Worm (Caenorhabditis elegans) whole organism, L4 larva: Measurements from ENCODE around the gene gfat-1.

Experiments
- F37D6.2 ChIP-seq: sonication (generic microtip); optimal IDR thresholded peaks from 2 replicates; lab custom pipeline; 2016; ENCODE audit warnings: mild to moderate bottlenecking, missing genetic modification characterization, missing compliant biosample characterization
- T20F7.1 ChIP-seq: fragments of 200-800 bp; sonication (Bioruptor generic); optimal IDR thresholded peaks from 2 replicates; lab custom pipeline; 2018; ENCODE audit warnings: mild to moderate bottlenecking, missing genetic modification characterization, missing compliant biosample characterization
- T26A8.4 ChIP-seq: fragments of 200-800 bp; sonication (Bioruptor generic); IDR thresholded peaks from 2 replicates; pipeline ENCODE4 v1.3.6; 2022; ENCODE audit warnings: missing genetic modification characterization, missing compliant biosample characterization
- Y105C5A.15 ChIP-seq: fragments of 200-800 bp; sonication (Bioruptor generic); IDR thresholded peaks from 2 replicates; pipeline ENCODE4 v1.3.6; 2022; ENCODE audit warnings: missing genetic modification characterization, missing compliant biosample characterization
- Y5F2A.4 ChIP-seq: fragments of 200-800 bp; sonication (Bioruptor generic); optimal IDR thresholded peaks from 2 replicates; lab custom pipeline; 2018; ENCODE audit warnings: mild to moderate bottlenecking, missing genetic modification characterization, missing compliant biosample characterization
- aly-2 ChIP-seq: sonication (generic microtip); optimal IDR thresholded peaks from 2 replicates; lab custom pipeline; 2018; ENCODE audit warnings: missing biosample characterization, missing genetic modification characterization
- ceh-20 ChIP-seq: fragments of 200-800 bp; sonication (Bioruptor generic); IDR thresholded peaks from 2 replicates; pipeline ENCODE4 v1.3.6; 2022; ENCODE audit warnings: missing genetic modification reagents, missing genetic modification characterization, missing compliant biosample characterization
- ceh-28 ChIP-seq: fragments of 150-350 bp; optimal IDR thresholded peaks from 2 replicates; lab custom pipeline; 2014; ENCODE audit warnings: missing biosample characterization, missing genetic modification reagents, missing genetic modification characterization
- ceh-32 ChIP-seq: sonication (generic microtip); optimal IDR thresholded peaks from 2 replicates; lab custom pipeline; 2016; ENCODE audit warnings: mild to moderate bottlenecking, missing genetic modification characterization, missing compliant biosample characterization; ENCODE audit not compliant: poor library complexity
- ceh-44 ChIP-seq: fragments of 200-800 bp; sonication (Bioruptor generic); IDR thresholded peaks from 2 replicates; pipeline ENCODE4 v1.3.6; 2022; ENCODE audit warnings: missing genetic modification reagents, missing genetic modification characterization, missing compliant biosample characterization
- ceh-62 ChIP-seq: sonication (generic microtip); optimal IDR thresholded peaks from 2 replicates; lab custom pipeline; 2017; ENCODE audit warnings: missing biosample characterization, missing genetic modification characterization
- ces-1 ChIP-seq: fragments of 150-350 bp; sonication (generic microtip); optimal IDR thresholded peaks from 4 replicates; lab custom pipeline; 2014; ENCODE audit warnings: missing biosample characterization, missing genetic modification reagents, missing genetic modification characterization
- daf-16 ChIP-seq, 3 experiments: sonication (generic microtip); optimal IDR thresholded peaks; 2 replicates each; lab custom pipeline; 2016 to 2017; ENCODE audit warnings: missing genetic modification characterization in 3 of 3, missing genetic modification reagents in 3 of 3, mild to moderate bottlenecking in 2 of 3, missing compliant biosample characterization in 2 of 3, missing biosample characterization in 1 of 3, moderate library complexity in 1 of 3
- daf-8 ChIP-seq: fragments of 200-800 bp; sonication (Bioruptor generic); IDR thresholded peaks from 2 replicates; pipeline ENCODE4 v1.3.6; 2022; ENCODE audit warnings: missing genetic modification characterization, missing compliant biosample characterization
- dmd-6 ChIP-seq: fragments of 200-800 bp; sonication (Bioruptor generic); IDR thresholded peaks from 2 replicates; pipeline ENCODE4 v1.3.6; 2022; ENCODE audit warnings: missing genetic modification reagents, missing genetic modification characterization, missing compliant biosample characterization
- dmd-8 ChIP-seq: fragments of 200-800 bp; sonication (Bioruptor generic); IDR thresholded peaks from 2 replicates; pipeline ENCODE4 v1.3.6; 2022; ENCODE audit warnings: missing genetic modification characterization, missing compliant biosample characterization
- dmd-9 ChIP-seq: fragments of 200-800 bp; sonication (Bioruptor generic); IDR thresholded peaks from 2 replicates; pipeline ENCODE4 v1.3.6; 2022; ENCODE audit warnings: missing genetic modification reagents, missing genetic modification characterization, missing compliant biosample characterization
- dpl-1 ChIP-seq: fragments of 150-350 bp; optimal IDR thresholded peaks from 2 replicates; lab custom pipeline; 2014; ENCODE audit warnings: missing biosample characterization, missing genetic modification reagents, missing genetic modification characterization
- duxl-1 ChIP-seq: sonication (generic microtip); optimal IDR thresholded peaks from 2 replicates; lab custom pipeline; 2016; ENCODE audit warnings: mild to moderate bottlenecking, missing genetic modification characterization, moderate library complexity, missing compliant biosample characterization; ENCODE audit not compliant: poor library complexity
- dve-1 ChIP-seq: sonication (generic microtip); optimal IDR thresholded peaks from 2 replicates; lab custom pipeline; 2017; ENCODE audit warnings: antibody characterized with exemption, mild to moderate bottlenecking, missing genetic modification characterization, missing compliant biosample characterization; ENCODE audit not compliant: insufficient read depth
- egl-27 ChIP-seq: sonication (generic microtip); optimal IDR thresholded peaks from 3 replicates; lab custom pipeline; 2017; ENCODE audit warnings: missing biosample characterization, missing genetic modification reagents, missing genetic modification characterization
- gei-8 ChIP-seq: fragments of 200-800 bp; sonication (Bioruptor generic); optimal IDR thresholded peaks from 2 replicates; lab custom pipeline; 2018; ENCODE audit warnings: mild to moderate bottlenecking, missing genetic modification characterization, missing compliant biosample characterization
- hif-1 ChIP-seq, 2 experiments: sonication (generic microtip); optimal IDR thresholded peaks; 2 replicates each; lab custom pipeline; 2016 to 2017; ENCODE audit warnings: missing compliant biosample characterization in 2 of 2, missing genetic modification characterization in 2 of 2, missing genetic modification reagents in 2 of 2, missing genotype in 2 of 2, mild to moderate bottlenecking in 1 of 2
- hlh-11 ChIP-seq: fragments of 200-800 bp; sonication (Bioruptor generic); optimal IDR thresholded peaks from 2 replicates; lab custom pipeline; 2018; ENCODE audit warnings: mild to moderate bottlenecking, missing genetic modification characterization, missing compliant biosample characterization
- hlh-30 ChIP-seq: sonication (generic microtip); optimal IDR thresholded peaks from 2 replicates; lab custom pipeline; 2017; ENCODE audit warnings: antibody characterized with exemption, mild to moderate bottlenecking, missing genetic modification characterization, missing compliant biosample characterization; ENCODE audit not compliant: insufficient read depth
- lim-7 ChIP-seq: fragments of 200-800 bp; sonication (Bioruptor generic); IDR thresholded peaks from 2 replicates; pipeline ENCODE4 v1.3.6; 2022; ENCODE audit warnings: missing genetic modification characterization, missing compliant biosample characterization
- lin-1 ChIP-seq: fragments of 200-800 bp; sonication (Bioruptor generic); IDR thresholded peaks from 2 replicates; pipeline ENCODE4 v1.3.6; 2022; ENCODE audit warnings: missing genetic modification reagents, missing genetic modification characterization, missing compliant biosample characterization
- lin-13 ChIP-seq: fragments of 150-350 bp; optimal IDR thresholded peaks from 2 replicates; lab custom pipeline; 2014; ENCODE audit warnings: missing biosample characterization, missing genetic modification reagents, missing genetic modification characterization
- lin-29 ChIP-seq: fragments of 200-800 bp; sonication (Bioruptor generic); IDR thresholded peaks from 2 replicates; pipeline ENCODE4 v1.3.6; 2022; ENCODE audit warnings: missing genetic modification reagents, missing genetic modification characterization, missing compliant biosample characterization
- lin-38 ChIP-seq: fragments of 200-800 bp; sonication (Bioruptor generic); IDR thresholded peaks from 2 replicates; pipeline ENCODE4 v1.3.6; 2022; ENCODE audit warnings: missing genetic modification reagents, missing genetic modification characterization, missing compliant biosample characterization
- lin-39 ChIP-seq: fragments of 150-350 bp; optimal IDR thresholded peaks from 2 replicates; lab custom pipeline; 2014; ENCODE audit warnings: missing biosample characterization, missing genetic modification reagents, missing genetic modification characterization
- madf-5 ChIP-seq, 2 experiments: fragments of 200-800 bp; sonication (Bioruptor generic); IDR thresholded peaks; 2 replicates each; pipeline ENCODE4 v1.3.6; 2022; ENCODE audit warnings: missing compliant biosample characterization in 2 of 2, missing genetic modification characterization in 2 of 2
- mxl-2 ChIP-seq: fragments of 200-800 bp; sonication (Bioruptor generic); conservative IDR thresholded peaks from 2 replicates; pipeline ENCODE4 v1.3.6; 2022; ENCODE audit warnings: missing genetic modification reagents, missing genetic modification characterization, missing compliant biosample characterization
- nhr-10 ChIP-seq: fragments of 150-350 bp; optimal IDR thresholded peaks from 2 replicates; lab custom pipeline; 2014; ENCODE audit warnings: missing biosample characterization, missing genetic modification characterization
- nhr-102 ChIP-seq: sonication (generic microtip); optimal IDR thresholded peaks from 2 replicates; lab custom pipeline; 2016; ENCODE audit warnings: mild to moderate bottlenecking, missing genetic modification characterization, moderate library complexity, missing compliant biosample characterization
- nhr-11 ChIP-seq: fragments of 150-350 bp; optimal IDR thresholded peaks from 2 replicates; lab custom pipeline; 2014; ENCODE audit warnings: missing biosample characterization, missing genetic modification characterization
- nhr-237 ChIP-seq: sonication (generic microtip); optimal IDR thresholded peaks from 2 replicates; lab custom pipeline; 2017; ENCODE audit warnings: missing biosample characterization, missing genetic modification characterization
- nhr-28 ChIP-seq: fragments of 150-350 bp; optimal IDR thresholded peaks from 2 replicates; lab custom pipeline; 2014; ENCODE audit warnings: missing biosample characterization, missing genetic modification characterization
- nhr-48 ChIP-seq: sonication (generic microtip); optimal IDR thresholded peaks from 2 replicates; lab custom pipeline; 2016; ENCODE audit warnings: mild to moderate bottlenecking, missing genetic modification characterization, missing compliant biosample characterization
- nhr-77 ChIP-seq: fragments of 150-350 bp; optimal IDR thresholded peaks from 2 replicates; lab custom pipeline; 2014; ENCODE audit warnings: missing biosample characterization, missing genetic modification characterization
- pqm-1 ChIP-seq: sonication (generic microtip); optimal IDR thresholded peaks from 2 replicates; lab custom pipeline; 2017; ENCODE audit warnings: missing biosample characterization, missing genetic modification characterization
- rbr-2 ChIP-seq: sonication (generic microtip); optimal IDR thresholded peaks from 2 replicates; lab custom pipeline; 2016; ENCODE audit warnings: missing genotype, missing genetic modification characterization, missing compliant biosample characterization
- snpc-4 ChIP-seq: fragments of 150-350 bp; optimal IDR thresholded peaks from 2 replicates; lab custom pipeline; 2014; ENCODE audit warnings: missing biosample characterization, missing genetic modification characterization
- spr-1 ChIP-seq: sonication (generic microtip); optimal IDR thresholded peaks from 2 replicates; lab custom pipeline; 2016; ENCODE audit warnings: mild to moderate bottlenecking, missing genetic modification characterization, missing compliant biosample characterization
- spr-3 ChIP-seq: fragments of 200-800 bp; sonication (Bioruptor generic); optimal IDR thresholded peaks from 2 replicates; lab custom pipeline; 2018; ENCODE audit warnings: mild to moderate bottlenecking, missing genetic modification characterization, missing compliant biosample characterization
- tra-1 ChIP-seq: fragments of 200-800 bp; sonication (Bioruptor generic); IDR thresholded peaks from 2 replicates; pipeline ENCODE4 v1.3.6; 2022; ENCODE audit warnings: missing genetic modification reagents, missing genetic modification characterization, missing compliant biosample characterization
- unc-130 ChIP-seq: sonication (generic microtip); optimal IDR thresholded peaks from 2 replicates; lab custom pipeline; 2016; ENCODE audit warnings: missing genetic modification reagents, missing genetic modification characterization, missing compliant biosample characterization
- unc-39 ChIP-seq: sonication (generic microtip); optimal IDR thresholded peaks from 2 replicates; lab custom pipeline; 2017; ENCODE audit warnings: missing biosample characterization, missing genetic modification characterization
- zag-1 ChIP-seq: fragments of 150-350 bp; optimal IDR thresholded peaks from 2 replicates; lab custom pipeline; 2014; ENCODE audit warnings: missing biosample characterization, missing genetic modification characterization
- zfp-2 ChIP-seq: sonication (generic microtip); optimal IDR thresholded peaks from 2 replicates; lab custom pipeline; 2016; ENCODE audit warnings: mild to moderate bottlenecking, missing genetic modification characterization, missing compliant biosample characterization
- zip-2 ChIP-seq: fragments of 150-350 bp; optimal IDR thresholded peaks from 2 replicates; lab custom pipeline; 2014; ENCODE audit warnings: missing biosample characterization, missing genetic modification characterization

Gene gfat-1

ce11 chrII:11611462-11611861 lies 16.2 kb upstream of the gfat-1 start (continued):
- TF ChIP-seq duxl-1 (tag; lab: Kevin White, UChicago) (no peak), T26A8.4 (GFP tag; lab: Robert Waterston, UW) (no peak), hlh-11 (peak; percentile 57), ceh-20 (no peak), nhr-237 (no peak), lin-13 (GFP tag; lab: Kevin White, UChicago) (no peak), daf-16 (GFP tag; optimal IDR thresholded peaks at IDR 0.05; lab: Kevin White, UChicago) (no peak), daf-16 (tag; optimal IDR thresholded peaks at IDR 0.05; lab: Kevin White, UChicago) (peak; percentile 30), dve-1 (tag; lab: Kevin White, UChicago) (peak; percentile 52), spr-3 (GFP tag; lab: Kevin White, UChicago) (no peak), ceh-32 (no peak), aly-2 (tag; lab: Kevin White, UChicago) (no peak), lin-1 (GFP tag; lab: Robert Waterston, UW) (0 out of 2 replicates have a peak, but pooled peaks have one; percentile 27), lin-38 (no peak), F37D6.2 (no peak), zip-2 (no peak), rbr-2 (tag; lab: Kevin White, UChicago) (no peak), lin-39 (tag; lab: Kevin White, UChicago) (no peak), lin-29 (GFP tag; lab: Robert Waterston, UW) (no peak), nhr-10 (tag; lab: Kevin White, UChicago) (no peak), ceh-44 (GFP tag; lab: Robert Waterston, UW) (no peak), Y5F2A.4 (no peak), ces-1 (no peak), hif-1 (tag; optimal IDR thresholded peaks at IDR 0.05; lab: Kevin White, UChicago) (no peak), nhr-77 (peak; percentile 44), egl-27 (no peak), nhr-102 (tag; lab: Kevin White, UChicago) (no peak), dpl-1 (no peak), nhr-28 (tag; lab: Kevin White, UChicago) (peak; percentile 39), dmd-6 (peak; percentile 85), ceh-62 (tag; lab: Kevin White, UChicago) (no peak), nhr-11 (tag; lab: Kevin White, UChicago) (no peak), ceh-28 (no peak), unc-39 (no peak), gei-8 (GFP tag; lab: Kevin White, UChicago) (no peak), T20F7.1 (GFP tag; lab: Kevin White, UChicago) (no peak), spr-1 (no peak), pqm-1 (tag; lab: Kevin White, UChicago) (peak; percentile 62), lim-7 (GFP tag; lab: Robert Waterston, UW) (no peak), mxl-2 (peak; percentile 53; the same call in 1 of the 2 replicates), madf-5 (GFP tag; IDR thresholded peaks at IDR 0.05; lab: Robert Waterston, UW) (no peak), zfp-2 (no peak), daf-8 (GFP tag; lab: Robert Waterston, UW) (no peak), nhr-48 (tag; lab: Kevin White, UChicago) (no peak), tra-1 (peak; percentile 66), unc-130 (GFP tag; lab: Kevin White, UChicago) (no peak), snpc-4 (tag; lab: Kevin White, UChicago) (no peak), Y105C5A.15 (GFP tag; lab: Robert Waterston, UW) (no peak), hlh-30 (tag; lab: Kevin White, UChicago) (peak; percentile 78), dmd-8 (GFP tag; lab: Robert Waterston, UW) (no peak), zag-1 (tag; lab: Kevin White, UChicago) (no peak), dmd-9 (GFP tag; lab: Robert Waterston, UW) (no peak)
